Fruit fly (Drosophila melanogaster) whole organism, wandering third instar larva: ENCODE data around the gene CG32847.
A peak's percentile ranks its signal among the peaks of the same experiment; 100 is the strongest.

Source experiments
- CG32264 ChIP-seq: fragments of 200-800 bp; sonication (Bioruptor generic); optimal IDR thresholded peaks from 2 replicates; lab custom pipeline; 2016; ENCODE audit warnings: missing biosample characterization, missing genetic modification characterization
- CG9705 ChIP-seq: fragments of 200-800 bp; sonication (Bioruptor generic); optimal IDR thresholded peaks from 2 replicates; lab custom pipeline; 2018; ENCODE audit warnings: missing biosample characterization, mild to moderate bottlenecking, missing genetic modification characterization
- CrebA ChIP-seq: fragments of 200-800 bp; sonication (Bioruptor generic); optimal IDR thresholded peaks from 2 replicates; lab custom pipeline; 2016; ENCODE audit warnings: missing biosample characterization, mild to moderate bottlenecking, missing genetic modification characterization, borderline replicate concordance
- Dfd ChIP-seq: fragments of >200 bp; optimal IDR thresholded peaks from 2 replicates; lab custom pipeline; 2017; ENCODE audit warnings: missing biosample characterization, missing genetic modification characterization
- Dif ChIP-seq: fragments of 200-275, 200-300 bp; sonication (Bioruptor generic); optimal IDR thresholded peaks from 2 replicates; lab custom pipeline; 2018; ENCODE audit warnings: missing biosample characterization, missing genetic modification characterization; ENCODE audit not compliant: partially characterized antibody
- GATAd ChIP-seq: sonication (Bioruptor generic); optimal IDR thresholded peaks from 2 replicates; lab custom pipeline; 2016; ENCODE audit warnings: missing biosample characterization, missing genetic modification characterization
- HLH106 ChIP-seq: fragments of 200-800 bp; optimal IDR thresholded peaks from 3 replicates; lab custom pipeline; 2019; ENCODE audit warnings: missing biosample characterization, mild to moderate bottlenecking, missing genetic modification characterization, moderate library complexity
- Hnf4 ChIP-seq: fragments of 200-800 bp; sonication (Bioruptor generic); optimal IDR thresholded peaks from 2 replicates; lab custom pipeline; 2016; ENCODE audit warnings: missing biosample characterization, mild to moderate bottlenecking, missing genetic modification characterization
- Hr78 ChIP-seq: fragments of >200 bp; optimal IDR thresholded peaks from 2 replicates; lab custom pipeline; 2017; ENCODE audit warnings: missing biosample characterization, missing genetic modification characterization
- Hr83 ChIP-seq: fragments of 200-300 bp; sonication (Bioruptor generic); optimal IDR thresholded peaks from 2 replicates; lab custom pipeline; 2016; ENCODE audit warnings: missing biosample characterization, mild to moderate bottlenecking, missing genetic modification characterization, moderate library complexity; ENCODE audit not compliant: poor library complexity, severe bottlenecking
- Jra ChIP-seq: sonication (Bioruptor generic); optimal IDR thresholded peaks from 2 replicates; lab custom pipeline; 2016; ENCODE audit warnings: missing biosample characterization, missing genetic modification characterization
- Mio ChIP-seq: sonication (Bioruptor generic); optimal IDR thresholded peaks from 2 replicates; lab custom pipeline; 2016; ENCODE audit warnings: missing biosample characterization, missing genetic modification characterization
- Myc ChIP-seq: fragments of >200 bp; optimal IDR thresholded peaks from 2 replicates; lab custom pipeline; 2017
- N ChIP-seq: fragments of >200 bp; optimal IDR thresholded peaks from 2 replicates; lab custom pipeline; 2018; ENCODE audit warnings: missing biosample characterization, missing external identifiers, missing genetic modification characterization
- OdsH ChIP-seq: fragments of 200-800 bp; sonication (Bioruptor generic); optimal IDR thresholded peaks from 2 replicates; lab custom pipeline; 2016; ENCODE audit warnings: missing biosample characterization, mild to moderate bottlenecking, missing genetic modification characterization
- Rel ChIP-seq, 2 experiments: fragments of 200-800 bp; sonication (Bioruptor generic) in 1 of 2; optimal IDR thresholded peaks; 2 replicates in 1 of 2; 3 replicates in 1 of 2; lab custom pipeline; 2016 to 2019; ENCODE audit warnings: mild to moderate bottlenecking in 2 of 2, missing biosample characterization in 2 of 2, missing genetic modification characterization in 2 of 2, moderate library complexity in 1 of 2
- Sp1 ChIP-seq: fragments of 200-800 bp; sonication (Bioruptor generic); optimal IDR thresholded peaks from 3 replicates; lab custom pipeline; 2019; ENCODE audit warnings: missing biosample characterization, mild to moderate bottlenecking, missing genetic modification characterization, moderate library complexity
- Vsx2 ChIP-seq: fragments of 200-300, 225-300 bp; sonication (Bioruptor generic); optimal IDR thresholded peaks from 2 replicates; lab custom pipeline; 2018; ENCODE audit warnings: missing biosample characterization, missing genetic modification characterization; ENCODE audit not compliant: partially characterized antibody
- br ChIP-seq: fragments of 200-800 bp; sonication (Bioruptor generic); optimal IDR thresholded peaks from 2 replicates; lab custom pipeline; 2016; ENCODE audit warnings: missing biosample characterization, missing genetic modification characterization
- brk ChIP-seq: fragments of 200-800 bp; sonication (Bioruptor generic); optimal IDR thresholded peaks from 2 replicates; lab custom pipeline; 2016; ENCODE audit warnings: missing biosample characterization, mild to moderate bottlenecking, missing genetic modification characterization
- dl ChIP-seq, 2 experiments: fragments of 175-275, 200-275 bp in 1 of 2; fragments of 200-275 bp in 1 of 2; sonication (Bioruptor generic); optimal IDR thresholded peaks; lab custom pipeline; 2018; ENCODE audit warnings: mild to moderate bottlenecking in 2 of 2, missing biosample characterization in 2 of 2, missing genetic modification characterization in 2 of 2, moderate library complexity in 2 of 2; ENCODE audit not compliant: partially characterized antibody in 2 of 2, insufficient read depth in 1 of 2
- dmrt93B ChIP-seq: fragments of 200-800 bp; sonication (Bioruptor generic); optimal IDR thresholded peaks from 2 replicates; lab custom pipeline; 2018; ENCODE audit warnings: missing biosample characterization, mild to moderate bottlenecking, missing genetic modification characterization
- dsf ChIP-seq: sonication (Bioruptor generic); optimal IDR thresholded peaks from 2 replicates; lab custom pipeline; 2016; ENCODE audit warnings: missing biosample characterization, missing genetic modification characterization, borderline replicate concordance
- ey ChIP-seq: fragments of 200-800 bp; sonication (Bioruptor generic); optimal IDR thresholded peaks from 2 replicates; lab custom pipeline; 2016; ENCODE audit warnings: missing biosample characterization, missing genetic modification characterization
- foxo ChIP-seq, 2 experiments: fragments of 200-800 bp; sonication (Bioruptor generic); optimal IDR thresholded peaks; 2 replicates in 1 of 2; 3 replicates in 1 of 2; lab custom pipeline; 2016 to 2017; ENCODE audit warnings: missing biosample characterization in 2 of 2, missing genetic modification characterization in 2 of 2
- fru ChIP-seq: fragments of 200-800 bp; sonication (Bioruptor generic); optimal IDR thresholded peaks from 3 replicates; lab custom pipeline; 2016; ENCODE audit warnings: missing biosample characterization, mild to moderate bottlenecking, missing genetic modification characterization
- h ChIP-seq: fragments of 200-800 bp; sonication (Bioruptor generic); optimal IDR thresholded peaks from 3 replicates; lab custom pipeline; 2016; ENCODE audit warnings: missing biosample characterization, mild to moderate bottlenecking, missing genetic modification characterization
- jim ChIP-seq: fragments of 175-275, 200-325 bp; sonication (Bioruptor generic); optimal IDR thresholded peaks from 2 replicates; lab custom pipeline; 2016; ENCODE audit warnings: missing biosample characterization, mild to moderate bottlenecking, missing genetic modification characterization
- lola ChIP-seq: fragments of >200 bp; optimal IDR thresholded peaks from 2 replicates; lab custom pipeline; 2017; ENCODE audit warnings: missing biosample characterization, missing genetic modification characterization
- pan ChIP-seq: fragments of >200 bp; optimal IDR thresholded peaks from 2 replicates; lab custom pipeline; 2017
- psq ChIP-seq: fragments of 200-800 bp; sonication (Bioruptor generic); optimal IDR thresholded peaks from 3 replicates; lab custom pipeline; 2017; ENCODE audit warnings: missing biosample characterization, mild to moderate bottlenecking, missing genetic modification characterization, moderate library complexity
- rgr ChIP-seq: fragments of 200-800 bp; sonication (Bioruptor generic); optimal IDR thresholded peaks from 3 replicates; lab custom pipeline; 2016; ENCODE audit warnings: missing biosample characterization, mild to moderate bottlenecking, missing genetic modification characterization
- sage ChIP-seq: fragments of 200-800 bp; sonication (Bioruptor generic); optimal IDR thresholded peaks from 2 replicates; lab custom pipeline; 2016; ENCODE audit warnings: missing biosample characterization, mild to moderate bottlenecking, missing genetic modification characterization
- sv ChIP-seq: fragments of 200-800 bp; sonication (Bioruptor generic); optimal IDR thresholded peaks from 3 replicates; lab custom pipeline; 2016; ENCODE audit warnings: missing biosample characterization, missing genetic modification characterization
- tai ChIP-seq: sonication (Bioruptor generic); optimal IDR thresholded peaks from 2 replicates; lab custom pipeline; 2016; ENCODE audit warnings: missing biosample characterization, missing genetic modification characterization
- woc ChIP-seq: sonication (Bioruptor generic); optimal IDR thresholded peaks from 2 replicates; lab custom pipeline; 2016; ENCODE audit warnings: missing biosample characterization, mild to moderate bottlenecking, missing genetic modification characterization

Gene CG32847

dm6 chr3L:15143108-15143507 is 21.7 kb downstream of the CG32847 start:
- TF ChIP-seq Hr83 (GFP tag; lab: Kevin White, UChicago): no peak
- TF ChIP-seq CrebA: no peak
- no peak for TF ChIP-seq fru (GFP tag; lab: Kevin White, UChicago)
- no peak for TF ChIP-seq Hnf4
- TF ChIP-seq Dif: no peak
- TF ChIP-seq CG9705 (GFP tag; lab: Kevin White, UChicago): peak; percentile 11
- peak; percentile 2 for TF ChIP-seq HLH106 (tag; lab: Kevin White, UChicago)
- TF ChIP-seq foxo (GFP tag; optimal IDR thresholded peaks at IDR 0.05; lab: Kevin White, UChicago): no peak
- no peak for TF ChIP-seq sage (GFP tag; lab: Kevin White, UChicago)
- no peak for TF ChIP-seq psq (GFP tag; lab: Kevin White, UChicago)

dm6 chr3L:15143638-15144600 is 22.5 kb downstream of the CG32847 start, which contains the start of the genes CG32147 and Pex3:
Gene CG32147, minus strand, starts transcription at chr3L:15144059.
Gene Pex3, plus strand, starts transcription at chr3L:15144355.
- TF ChIP-seq dl (GFP tag; optimal IDR thresholded peaks at IDR 0.05; lab: Kevin White, UChicago; ENCODE audit: insufficient read depth in 1 of 2, partially characterized antibody in 2 of 2): no peak
- no peak for TF ChIP-seq Rel (GFP tag; optimal IDR thresholded peaks at IDR 0.05; lab: Kevin White, UChicago)
- peak; percentile 78 for TF ChIP-seq Rel (tag; optimal IDR thresholded peaks at IDR 0.05; lab: Kevin White, UChicago)
- peak; percentile 5 for TF ChIP-seq Jra (GFP tag; lab: Kevin White, UChicago)
- no peak for TF ChIP-seq GATAd (GFP tag; lab: Kevin White, UChicago)
- TF ChIP-seq CG32264 (GFP tag; lab: Kevin White, UChicago): no peak
- peak; percentile 57 for TF ChIP-seq brk
- no peak for TF ChIP-seq Hr78
- TF ChIP-seq foxo (GFP tag; optimal IDR thresholded peaks at IDR 0.05; lab: Kevin White, UChicago): peak in 1 of 2 experiments; percentile 15
- peak; percentile 6 for TF ChIP-seq Sp1 (GFP tag; lab: Kevin White, UChicago)
- TF ChIP-seq N (GFP tag; lab: Kevin White, UChicago): no peak
- TF ChIP-seq ey (GFP tag; lab: Kevin White, UChicago): no peak
- TF ChIP-seq Myc: no peak
- TF ChIP-seq rgr: no peak
- peak; percentile 22 for TF ChIP-seq woc (GFP tag; lab: Kevin White, UChicago)
- TF ChIP-seq br (GFP tag; lab: Kevin White, UChicago): no peak
- peak; percentile 32 for TF ChIP-seq Hnf4
- no peak for TF ChIP-seq CG9705 (GFP tag; lab: Kevin White, UChicago)
- TF ChIP-seq h (GFP tag; lab: Kevin White, UChicago): peak; percentile 32
- TF ChIP-seq, all 38 proteins: peak for 8

- TF ChIP-seq foxo (GFP tag; optimal IDR thresholded peaks at IDR 0.05; lab: Kevin White, UChicago) (no peak), sage (GFP tag; lab: Kevin White, UChicago) (no peak), dl (GFP tag; optimal IDR thresholded peaks at IDR 0.05; lab: Kevin White, UChicago; ENCODE audit: insufficient read depth in 1 of 2, partially characterized antibody in 2 of 2) (no peak), Jra (GFP tag; lab: Kevin White, UChicago) (no peak), CrebA (no peak), ey (GFP tag; lab: Kevin White, UChicago) (no peak), Mio (no peak), Dfd (GFP tag; lab: Kevin White, UChicago) (no peak), h (GFP tag; lab: Kevin White, UChicago) (no peak), dsf (GFP tag; lab: Kevin White, UChicago) (no peak), Sp1 (GFP tag; lab: Kevin White, UChicago) (no peak), pan (no peak), jim (GFP tag; lab: Kevin White, UChicago) (no peak)
Observed at dm6 chr3L:15146643-15147187, 25.3 kb downstream of the CG32847 start, which contains the start of gene FucTA. Gene FucTA, plus strand, starts transcription at chr3L:15147137.

dm6 chr3L:15150028-15150427 is 28.7 kb downstream of the CG32847 start:
- TF ChIP-seq Hr78: no peak
- peak; percentile 18 for TF ChIP-seq psq (GFP tag; lab: Kevin White, UChicago)
- TF ChIP-seq sv (GFP tag; lab: Kevin White, UChicago): no peak
- TF ChIP-seq Hr83 (GFP tag; lab: Kevin White, UChicago): peak; percentile 97
- no peak for TF ChIP-seq dl (GFP tag; optimal IDR thresholded peaks at IDR 0.05; lab: Kevin White, UChicago; ENCODE audit: insufficient read depth in 1 of 2, partially characterized antibody in 2 of 2)
- TF ChIP-seq woc (GFP tag; lab: Kevin White, UChicago): no peak
- no peak for TF ChIP-seq sage (GFP tag; lab: Kevin White, UChicago)
- no peak for TF ChIP-seq Myc
- TF ChIP-seq ey (GFP tag; lab: Kevin White, UChicago): no peak
- TF ChIP-seq CG9705 (GFP tag; lab: Kevin White, UChicago): peak; percentile 0
- TF ChIP-seq pan: no peak
- no peak for TF ChIP-seq Vsx2 (GFP tag; lab: Kevin White, UChicago)
- TF ChIP-seq GATAd (GFP tag; lab: Kevin White, UChicago): no peak
- no peak for TF ChIP-seq CrebA
- peak; percentile 76 for TF ChIP-seq h (GFP tag; lab: Kevin White, UChicago)
- TF ChIP-seq jim (GFP tag; lab: Kevin White, UChicago): no peak
- no peak for TF ChIP-seq dmrt93B (GFP tag; lab: Kevin White, UChicago)
- TF ChIP-seq fru (GFP tag; lab: Kevin White, UChicago): no peak
- peak; percentile 66 for TF ChIP-seq OdsH (GFP tag; lab: Kevin White, UChicago)
- TF ChIP-seq tai: no peak
- peak; percentile 78 for TF ChIP-seq rgr
- no peak for TF ChIP-seq Hnf4
- peak; percentile 36 for TF ChIP-seq br (GFP tag; lab: Kevin White, UChicago)
- peak in 1 of 2 experiments; percentile 55 for TF ChIP-seq foxo (GFP tag; optimal IDR thresholded peaks at IDR 0.05; lab: Kevin White, UChicago)
- no peak for TF ChIP-seq lola
